Fruit fly (Drosophila melanogaster): ENCODE measurements around the gene CG13667.

Gene CG13667

DNA sequence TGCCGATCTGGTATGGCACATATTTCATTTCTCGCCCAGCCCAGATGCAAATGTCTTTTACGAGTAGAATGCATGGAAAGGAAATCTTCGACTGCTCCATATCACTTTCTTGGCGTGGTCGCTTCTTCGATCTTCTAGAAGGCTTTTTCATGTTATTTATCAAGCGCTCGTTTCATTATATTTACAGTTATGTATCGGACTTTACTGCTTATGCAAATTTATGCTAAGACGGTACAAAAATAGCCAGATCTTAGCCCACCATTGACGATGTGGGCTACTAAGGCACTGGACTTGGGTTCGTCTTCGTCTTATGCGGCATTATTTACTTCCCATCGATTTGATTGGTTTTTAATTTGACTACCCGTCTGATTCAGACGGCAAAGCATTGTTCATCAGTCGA is 42.0 kb upstream of the CG13667 start:
- TF ChIP-seq CG9705 (GFP tag; optimal IDR thresholded peaks at IDR 0.05), result no peak
- TF ChIP-seq CG32264 (GFP tag; optimal IDR thresholded peaks at IDR 0.05), result no peak
- TF ChIP-seq brk (GFP tag; optimal IDR thresholded peaks at IDR 0.05), result no peak
- TF ChIP-seq tai (GFP tag; optimal IDR thresholded peaks at IDR 0.05), result no peak
- TF ChIP-seq Myc (optimal IDR thresholded peaks at IDR 0.05), result no peak
- TF ChIP-seq GATAd (GFP tag; optimal IDR thresholded peaks at IDR 0.05), result no peak
- no peak for TF ChIP-seq jim (GFP tag; optimal IDR thresholded peaks at IDR 0.05)
- TF ChIP-seq Jra (GFP tag; optimal IDR thresholded peaks at IDR 0.05), result no peak
- no peak for TF ChIP-seq usp (GFP tag; optimal IDR thresholded peaks at IDR 0.05)
- TF ChIP-seq N (GFP tag; optimal IDR thresholded peaks at IDR 0.05), result no peak
- TF ChIP-seq Mio (GFP tag; optimal IDR thresholded peaks at IDR 0.05), result no peak
- no peak for TF ChIP-seq Abd-B (GFP tag; optimal IDR thresholded peaks at IDR 0.05)
- TF ChIP-seq Hr78 (GFP tag; optimal IDR thresholded peaks at IDR 0.05), result no peak
- no peak for TF ChIP-seq pan (optimal IDR thresholded peaks at IDR 0.05)
- TF ChIP-seq Rel (GFP tag; optimal IDR thresholded peaks at IDR 0.05), result no peak
- no peak for TF ChIP-seq Rel (tag; optimal IDR thresholded peaks at IDR 0.05)
- no peak for TF ChIP-seq lola (GFP tag; optimal IDR thresholded peaks at IDR 0.05)

DNA sequence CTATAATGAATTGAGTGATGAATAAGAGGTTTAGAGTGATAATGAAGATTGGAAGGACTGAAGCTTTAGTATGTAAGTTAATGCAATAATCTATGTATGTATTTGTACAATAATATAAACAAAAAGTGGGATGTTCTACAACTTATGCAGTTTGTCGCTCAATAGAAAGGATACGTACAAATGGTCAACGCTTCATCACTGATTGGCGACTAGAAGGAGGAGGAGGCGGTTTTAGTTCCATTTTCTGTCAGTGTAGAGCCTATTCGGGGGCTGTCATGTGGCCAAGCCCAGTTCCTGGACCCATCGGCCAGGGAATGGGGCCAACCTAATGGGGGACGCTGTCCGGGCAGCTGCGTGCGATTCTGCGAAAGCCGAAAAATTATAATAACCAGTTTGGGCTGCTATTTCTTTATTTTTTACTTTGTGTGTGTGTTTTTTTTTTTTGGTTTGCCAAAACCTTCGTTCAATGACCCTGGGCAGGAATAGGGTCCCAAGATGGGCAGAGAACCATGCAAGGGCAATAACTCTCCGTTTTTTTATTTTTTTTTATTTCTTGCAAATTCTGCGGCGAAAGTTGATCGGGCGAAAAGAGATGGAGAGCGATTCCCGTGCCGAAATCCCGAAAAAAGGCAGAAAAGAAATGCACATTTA is 36.4 kb upstream of the CG13667 start:
- TF ChIP-seq tai (GFP tag; optimal IDR thresholded peaks at IDR 0.05), result no peak
- TF ChIP-seq Sp1 (GFP tag; optimal IDR thresholded peaks at IDR 0.05), result peak; percentile 55
- TF ChIP-seq Mio (GFP tag; optimal IDR thresholded peaks at IDR 0.05), result no peak
- TF ChIP-seq br (GFP tag; optimal IDR thresholded peaks at IDR 0.05), result peak; percentile 52
- no peak for TF ChIP-seq CG9705 (GFP tag; optimal IDR thresholded peaks at IDR 0.05)
- TF ChIP-seq GATAd (GFP tag; optimal IDR thresholded peaks at IDR 0.05), result no peak
- no peak for TF ChIP-seq Vsx2 (GFP tag; optimal IDR thresholded peaks at IDR 0.05; ENCODE audit: partially characterized antibody)
- no peak for TF ChIP-seq pan (optimal IDR thresholded peaks at IDR 0.05)
- no peak for TF ChIP-seq dsf (GFP tag; optimal IDR thresholded peaks at IDR 0.05; ENCODE audit: borderline replicate concordance)
- TF ChIP-seq dl (GFP tag; optimal IDR thresholded peaks at IDR 0.05; ENCODE audit: insufficient read depth in 1 of 2, partially characterized antibody in 2 of 2), result no peak
- no peak for TF ChIP-seq Abd-B (GFP tag; optimal IDR thresholded peaks at IDR 0.05)
- no peak for TF ChIP-seq N (GFP tag; optimal IDR thresholded peaks at IDR 0.05)
- no peak for TF ChIP-seq Jra (GFP tag; optimal IDR thresholded peaks at IDR 0.05)
- no peak for TF ChIP-seq Hnf4 (GFP tag; optimal IDR thresholded peaks at IDR 0.05)
- TF ChIP-seq foxo (GFP tag; optimal IDR thresholded peaks at IDR 0.05), result peak in 1 of 2 experiments; percentile 60
- no peak for TF ChIP-seq Dif (GFP tag; optimal IDR thresholded peaks at IDR 0.05; ENCODE audit: partially characterized antibody)
- TF ChIP-seq fru (GFP tag; optimal IDR thresholded peaks at IDR 0.05), result peak; percentile 77
- TF ChIP-seq sage (GFP tag; optimal IDR thresholded peaks at IDR 0.05), result peak; percentile 36
- TF ChIP-seq Dfd (GFP tag; optimal IDR thresholded peaks at IDR 0.05), result no peak
- peak; percentile 68 for TF ChIP-seq HLH106 (tag; optimal IDR thresholded peaks at IDR 0.05)
- TF ChIP-seq CrebA (GFP tag; optimal IDR thresholded peaks at IDR 0.05; ENCODE audit: borderline replicate concordance), result peak; percentile 88
- TF ChIP-seq Rel (GFP tag; optimal IDR thresholded peaks at IDR 0.05), result peak; percentile 89
- TF ChIP-seq Rel (tag; optimal IDR thresholded peaks at IDR 0.05), result no peak
- no peak for TF ChIP-seq lola (GFP tag; optimal IDR thresholded peaks at IDR 0.05)
- TF ChIP-seq dmrt93B (GFP tag; optimal IDR thresholded peaks at IDR 0.05), result peak; percentile 60
- TF ChIP-seq rgr (GFP tag; optimal IDR thresholded peaks at IDR 0.05), result peak; percentile 32
- TF ChIP-seq Myc (optimal IDR thresholded peaks at IDR 0.05), result no peak
- no peak for TF ChIP-seq brk (GFP tag; optimal IDR thresholded peaks at IDR 0.05)
- no peak for TF ChIP-seq Hr78 (GFP tag; optimal IDR thresholded peaks at IDR 0.05)
- TF ChIP-seq usp (GFP tag; optimal IDR thresholded peaks at IDR 0.05), result no peak
- TF ChIP-seq woc (GFP tag; optimal IDR thresholded peaks at IDR 0.05), result peak; percentile 63
- TF ChIP-seq CG32264 (GFP tag; optimal IDR thresholded peaks at IDR 0.05), result no peak
- no peak for TF ChIP-seq sv (GFP tag; optimal IDR thresholded peaks at IDR 0.05)
- TF ChIP-seq OdsH (GFP tag; optimal IDR thresholded peaks at IDR 0.05), result peak; percentile 67
- TF ChIP-seq jim (GFP tag; optimal IDR thresholded peaks at IDR 0.05), result no peak
- no peak for TF ChIP-seq Hr83 (GFP tag; optimal IDR thresholded peaks at IDR 0.05; ENCODE audit: poor library complexity, severe bottlenecking)
- TF ChIP-seq psq (GFP tag; optimal IDR thresholded peaks at IDR 0.05), result peak; percentile 32
- peak; percentile 77 for TF ChIP-seq ey (GFP tag; optimal IDR thresholded peaks at IDR 0.05)
- peak; percentile 79 for TF ChIP-seq h (GFP tag; optimal IDR thresholded peaks at IDR 0.05)

Measured in whole organism, wandering third instar larva.